Fruit fly (Drosophila melanogaster) whole organism, embryonic: ENCODE results near the gene Tre1.
A peak's percentile ranks its signal among the peaks of the same experiment; 100 is the strongest.

Experiments
- Bdp1 ChIP-seq: fragments of 200-800 bp; sonication (Bioruptor generic); optimal IDR thresholded peaks from 3 replicates; lab custom pipeline; 2016; ENCODE audit warnings: missing biosample characterization, missing genetic modification characterization
- BtbVII ChIP-seq: fragments of 200-800 bp; sonication (Bioruptor generic); optimal IDR thresholded peaks from 3 replicates; lab custom pipeline; 2017; ENCODE audit warnings: missing biosample characterization, mild to moderate bottlenecking, missing genetic modification characterization
- CG10565 ChIP-seq: fragments of 200-800 bp; sonication (Bioruptor generic); optimal IDR thresholded peaks from 3 replicates; lab custom pipeline; 2016; ENCODE audit warnings: missing biosample characterization, mild to moderate bottlenecking, missing genetic modification characterization
- CG11456 ChIP-seq: fragments of 200-800 bp; sonication (Bioruptor generic); IDR thresholded peaks from 3 replicates; pipeline ENCODE4 v1.3.6; 2022; ENCODE audit warnings: missing biosample characterization, missing genetic modification characterization
- CG11504 ChIP-seq: fragments of 200-800 bp; sonication (Bioruptor generic); optimal IDR thresholded peaks from 3 replicates; lab custom pipeline; 2019; ENCODE audit warnings: missing biosample characterization, mild to moderate bottlenecking, missing genetic modification characterization, moderate library complexity
- CG11696 ChIP-seq: fragments of 200-800 bp; sonication (Bioruptor generic); IDR thresholded peaks from 2 replicates; pipeline ENCODE4 v1.3.6; 2022; ENCODE audit warnings: missing biosample characterization, missing genetic modification characterization
- CG12236 ChIP-seq: fragments of 200-800 bp; sonication (Bioruptor generic); optimal IDR thresholded peaks from 2 replicates; lab custom pipeline; 2016; ENCODE audit warnings: missing biosample characterization, missing genetic modification characterization
- CG12769 ChIP-seq: fragments of 200-800 bp; sonication (Bioruptor generic); optimal IDR thresholded peaks from 2 replicates; lab custom pipeline; 2019; ENCODE audit warnings: missing biosample characterization, mild to moderate bottlenecking, missing genetic modification characterization, moderate library complexity
- CG15514 ChIP-seq: fragments of 200-800 bp; sonication (Bioruptor generic); optimal IDR thresholded peaks from 3 replicates; lab custom pipeline; 2017; ENCODE audit warnings: missing biosample characterization, missing genetic modification characterization, mild to moderate bottlenecking, moderate library complexity, missing genetic modification reagents
- CG16813 ChIP-seq: fragments of 200-800 bp; sonication (Bioruptor generic); IDR thresholded peaks from 3 replicates; pipeline ENCODE4 v1.3.6; 2022; ENCODE audit warnings: missing biosample characterization, missing genetic modification characterization; ENCODE audit not compliant: partially characterized antibody
- CG17829 ChIP-seq: fragments of 200-800 bp; optimal IDR thresholded peaks from 2 replicates; lab custom pipeline; 2019; ENCODE audit warnings: missing biosample characterization, mild to moderate bottlenecking, missing genetic modification characterization, moderate library complexity
- CG2889 ChIP-seq: fragments of 200-800 bp; sonication (Bioruptor generic); IDR thresholded peaks from 3 replicates; pipeline ENCODE4 v1.3.6; 2022; ENCODE audit warnings: missing biosample characterization, missing genetic modification characterization
- CG4282 ChIP-seq: fragments of 200-800 bp; sonication (Bioruptor generic); optimal IDR thresholded peaks from 2 replicates; lab custom pipeline; 2016; ENCODE audit warnings: missing biosample characterization, missing genetic modification characterization
- CG4730 ChIP-seq: fragments of 200-800 bp; sonication (Bioruptor generic); IDR thresholded peaks from 2 replicates; pipeline ENCODE4 v1.3.6; 2022; ENCODE audit warnings: missing biosample characterization, missing genetic modification characterization
- CG6689 ChIP-seq: fragments of 200-800 bp; sonication (Bioruptor generic); IDR thresholded peaks from 2 replicates; pipeline ENCODE4 v1.3.6; 2022; ENCODE audit warnings: missing biosample characterization, missing genetic modification characterization
- CG6854 ChIP-seq: fragments of 200-800 bp; sonication (Bioruptor generic); optimal IDR thresholded peaks from 3 replicates; lab custom pipeline; 2017; ENCODE audit warnings: missing biosample characterization, mild to moderate bottlenecking, missing genetic modification characterization
- CG9727 ChIP-seq: fragments of 200-800 bp; sonication (Bioruptor generic); optimal IDR thresholded peaks from 3 replicates; lab custom pipeline; 2017; ENCODE audit warnings: missing biosample characterization, mild to moderate bottlenecking, missing genetic modification characterization
- Dip3 ChIP-seq: fragments of 200-800 bp; sonication (Bioruptor generic); optimal IDR thresholded peaks from 3 replicates; lab custom pipeline; 2016; ENCODE audit warnings: missing biosample characterization, missing genetic modification characterization
- Dp ChIP-seq: fragments of 200-800 bp; sonication (Bioruptor generic); optimal IDR thresholded peaks from 2 replicates; lab custom pipeline; 2018; ENCODE audit warnings: missing biosample characterization, mild to moderate bottlenecking, missing genetic modification characterization, moderate library complexity
- ERR ChIP-seq: fragments of 200-800 bp; sonication (Bioruptor generic); optimal IDR thresholded peaks from 2 replicates; lab custom pipeline; 2016; ENCODE audit warnings: missing biosample characterization, missing genetic modification characterization
- Elba2 ChIP-seq: fragments of 200-800 bp; sonication (Bioruptor generic); optimal IDR thresholded peaks from 3 replicates; lab custom pipeline; 2016; ENCODE audit warnings: missing biosample characterization, missing genetic modification characterization
- Hr3 ChIP-seq: fragments of 200-800 bp; sonication (Bioruptor generic); optimal IDR thresholded peaks from 3 replicates; lab custom pipeline; 2016; ENCODE audit warnings: missing biosample characterization, missing genetic modification characterization
- Hr51 ChIP-seq, 2 experiments: fragments of 200-800 bp; sonication (Bioruptor generic); optimal IDR thresholded peaks; 2 replicates in 1 of 2; 3 replicates in 1 of 2; lab custom pipeline; 2016 to 2018; ENCODE audit warnings: missing biosample characterization in 2 of 2, missing genetic modification characterization in 2 of 2, mild to moderate bottlenecking in 1 of 2, moderate library complexity in 1 of 2
- Max ChIP-seq: fragments of 200-800 bp; sonication (Bioruptor generic); optimal IDR thresholded peaks from 2 replicates; lab custom pipeline; 2016; ENCODE audit warnings: missing biosample characterization, mild to moderate bottlenecking, missing genetic modification characterization
- Myb ChIP-seq: fragments of 200-800 bp; sonication (Bioruptor generic); optimal IDR thresholded peaks from 2 replicates; lab custom pipeline; 2016; ENCODE audit warnings: missing biosample characterization, missing genetic modification characterization
- Ptx1 ChIP-seq: fragments of 200-800 bp; sonication (Bioruptor generic); IDR thresholded peaks from 2 replicates; pipeline ENCODE4 v1.3.6; 2022; ENCODE audit warnings: missing biosample characterization, missing genetic modification characterization
- Ravus ChIP-seq: fragments of 200-800 bp; sonication (Bioruptor generic); IDR thresholded peaks from 2 replicates; pipeline ENCODE4 v1.3.6; 2022; ENCODE audit warnings: missing biosample characterization, missing genetic modification characterization
- Six4 ChIP-seq: fragments of 200-800 bp; sonication (Bioruptor generic); optimal IDR thresholded peaks from 2 replicates; lab custom pipeline; 2016; ENCODE audit warnings: missing biosample characterization, missing genetic modification characterization
- Stat92E ChIP-seq, 3 experiments: fragments of >200 bp in 2 of 3; fragments of 200-800 bp in 1 of 3; sonication (Bioruptor generic) in 1 of 3; optimal IDR thresholded peaks; 2 replicates each; lab custom pipeline; 2017 to 2019; ENCODE audit warnings: missing biosample characterization in 3 of 3, missing genetic modification characterization in 3 of 3, mild to moderate bottlenecking in 1 of 3, moderate library complexity in 1 of 3
- Taf1 ChIP-seq: fragments of 200-800 bp; sonication (Bioruptor generic); IDR thresholded peaks from 2 replicates; pipeline ENCODE4 v1.3.6; 2022; ENCODE audit warnings: missing biosample characterization, missing genetic modification characterization
- Tbp ChIP-seq: fragments of >200 bp; optimal IDR thresholded peaks from 2 replicates; lab custom pipeline; 2018; ENCODE audit warnings: missing biosample characterization, missing genetic modification characterization
- YL-1 ChIP-seq: fragments of 200-800 bp; sonication (Bioruptor generic); optimal IDR thresholded peaks from 3 replicates; lab custom pipeline; 2017; ENCODE audit warnings: missing biosample characterization, mild to moderate bottlenecking, missing genetic modification characterization
- crp ChIP-seq, 2 experiments: fragments of 200-800 bp; sonication (Bioruptor generic); optimal IDR thresholded peaks; 2 replicates in 1 of 2; 3 replicates in 1 of 2; lab custom pipeline; 2017; ENCODE audit warnings: missing biosample characterization in 2 of 2, missing genetic modification characterization in 2 of 2, mild to moderate bottlenecking in 1 of 2, moderate library complexity in 1 of 2
- dmrt99B ChIP-seq: fragments of 200-800 bp; sonication (Bioruptor generic); optimal IDR thresholded peaks from 2 replicates; lab custom pipeline; 2018; ENCODE audit warnings: missing biosample characterization, mild to moderate bottlenecking, missing genetic modification characterization, moderate library complexity
- ems ChIP-seq: fragments of 200-800 bp; sonication (Bioruptor generic); optimal IDR thresholded peaks from 3 replicates; lab custom pipeline; 2016; ENCODE audit warnings: missing biosample characterization, missing genetic modification characterization
- fd3F ChIP-seq: fragments of 200-800 bp; sonication (Bioruptor generic); optimal IDR thresholded peaks from 2 replicates; lab custom pipeline; 2018; ENCODE audit warnings: missing biosample characterization, mild to moderate bottlenecking, missing genetic modification characterization, moderate library complexity
- gcm2 ChIP-seq: fragments of 200-800 bp; sonication (Bioruptor generic); optimal IDR thresholded peaks from 2 replicates; lab custom pipeline; 2016; ENCODE audit warnings: missing biosample characterization, missing genetic modification characterization
- gro ChIP-seq: fragments of 200-800 bp; sonication (Bioruptor generic); optimal IDR thresholded peaks from 2 replicates; lab custom pipeline; 2016; ENCODE audit warnings: missing biosample characterization, missing genetic modification characterization
- ham ChIP-seq: fragments of 200-800 bp; sonication (Bioruptor generic); IDR thresholded peaks from 2 replicates; pipeline ENCODE4 v1.3.6; 2022; ENCODE audit warnings: missing biosample characterization, missing genetic modification characterization
- hbn ChIP-seq: fragments of 200-800 bp; sonication (Bioruptor generic); IDR thresholded peaks from 2 replicates; pipeline ENCODE4 v1.3.6; 2022; ENCODE audit warnings: missing biosample characterization, missing genetic modification characterization; ENCODE audit not compliant: partially characterized antibody
- kay ChIP-seq: fragments of 200-800 bp; sonication (Bioruptor generic); optimal IDR thresholded peaks from 2 replicates; lab custom pipeline; 2016; ENCODE audit warnings: missing biosample characterization, missing genetic modification characterization
- nau ChIP-seq: fragments of 200-800 bp; sonication (Bioruptor generic); optimal IDR thresholded peaks from 3 replicates; lab custom pipeline; 2017; ENCODE audit warnings: missing biosample characterization, mild to moderate bottlenecking, missing genetic modification characterization, missing genetic modification reagents
- pzg ChIP-seq: fragments of 200-800 bp; sonication (Bioruptor generic); optimal IDR thresholded peaks from 3 replicates; lab custom pipeline; 2018; ENCODE audit warnings: missing biosample characterization, mild to moderate bottlenecking, missing genetic modification characterization, moderate library complexity
- run ChIP-seq: fragments of 200-800 bp; sonication (Bioruptor generic); optimal IDR thresholded peaks from 3 replicates; lab custom pipeline; 2018; ENCODE audit warnings: missing biosample characterization, mild to moderate bottlenecking, missing genetic modification characterization
- schlank ChIP-seq: fragments of 200-800 bp; sonication (Bioruptor generic); optimal IDR thresholded peaks from 2 replicates; lab custom pipeline; 2018; ENCODE audit warnings: missing biosample characterization, mild to moderate bottlenecking, missing genetic modification characterization
- sqz ChIP-seq: fragments of 200-800 bp; sonication (Bioruptor generic); optimal IDR thresholded peaks from 3 replicates; lab custom pipeline; 2018; ENCODE audit warnings: missing biosample characterization, mild to moderate bottlenecking, missing genetic modification characterization
- tio ChIP-seq: fragments of 200-800 bp; sonication (Bioruptor generic); optimal IDR thresholded peaks from 2 replicates; lab custom pipeline; 2017; ENCODE audit warnings: missing biosample characterization, missing genetic modification characterization, inconsistent platforms
- vnd ChIP-seq: fragments of 200-800 bp; sonication (Bioruptor generic); IDR thresholded peaks from 3 replicates; pipeline ENCODE4 v1.3.6; 2022; ENCODE audit warnings: missing biosample characterization, missing genetic modification characterization; ENCODE audit not compliant: partially characterized antibody
- yki ChIP-seq: fragments of >200 bp; optimal IDR thresholded peaks from 3 replicates; lab custom pipeline; 2018
- zfh2 ChIP-seq: fragments of 200-800 bp; sonication (Bioruptor generic); optimal IDR thresholded peaks from 2 replicates; lab custom pipeline; 2016; ENCODE audit warnings: missing biosample characterization, missing genetic modification characterization

Tre1 gene

DNA sequence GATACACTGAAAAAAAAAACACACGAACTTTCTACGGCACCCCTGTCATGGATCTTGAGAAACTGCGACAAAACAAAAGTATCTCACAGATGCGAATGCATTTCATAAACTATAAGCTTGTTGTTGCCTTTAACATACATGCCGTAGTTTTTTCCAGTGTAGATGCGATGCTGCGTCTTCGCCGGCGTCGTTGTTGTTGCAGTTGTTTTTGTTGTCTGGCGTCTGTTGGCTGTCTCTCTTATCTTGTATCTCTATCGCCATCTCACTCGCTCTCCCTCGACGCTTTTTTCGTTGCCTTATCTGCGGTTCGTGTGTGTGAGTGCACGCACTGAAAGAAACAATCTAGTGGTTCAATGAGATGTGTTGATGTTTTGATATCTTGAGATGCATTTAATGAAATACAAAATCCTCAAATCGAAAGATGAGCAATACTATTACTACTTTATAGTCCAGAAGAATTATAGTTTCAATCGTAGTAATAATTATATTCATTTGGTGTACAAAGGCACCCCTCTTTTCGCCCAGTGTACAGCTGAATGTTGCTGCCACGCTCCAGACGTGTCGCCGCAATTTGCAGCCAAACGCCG lies 16.8 kb upstream of the Tre1 start (continued):
- peak; percentile 98 for TF ChIP-seq gcm2 (GFP tag; lab: Kevin White, UChicago)
- peak; percentile 93 to 96 for TF ChIP-seq Hr51 (GFP tag; optimal IDR thresholded peaks at IDR 0.05; lab: Kevin White, UChicago)
- TF ChIP-seq Max (GFP tag; lab: Kevin White, UChicago), result peak; percentile 91
- TF ChIP-seq sqz (GFP tag; lab: Kevin White, UChicago), result peak; percentile 95
- TF ChIP-seq CG12769 (tag; lab: Kevin White, UChicago), result peak; percentile 91
- TF ChIP-seq CG11456, result peak; percentile 96
- TF ChIP-seq Dip3, result peak; percentile 93
- peak; percentile 95 for TF ChIP-seq kay (GFP tag; lab: Kevin White, UChicago)
- TF ChIP-seq ham, result peak; percentile 81
- peak; percentile 94 for TF ChIP-seq CG10565
- TF ChIP-seq Tbp (GFP tag; lab: Kevin White, UChicago), result no peak
- peak; percentile 95 for TF ChIP-seq gro
- TF ChIP-seq crp (GFP tag; optimal IDR thresholded peaks at IDR 0.05; lab: Kevin White, UChicago), result peak in 1 of 2 experiments; percentile 68
- peak; percentile 90 for TF ChIP-seq CG2889 (GFP tag; lab: Robert Waterston, UW)
- TF ChIP-seq CG17829 (tag; lab: Kevin White, UChicago), result peak; percentile 81
- peak; percentile 82 for TF ChIP-seq schlank (tag; lab: Kevin White, UChicago)
- peak; percentile 96 for TF ChIP-seq CG4730
- TF ChIP-seq vnd (GFP tag; lab: Robert Waterston, UW), result no peak
- TF ChIP-seq ERR (GFP tag; lab: Kevin White, UChicago), result peak; percentile 97
- peak; percentile 96 for TF ChIP-seq CG4282
- peak; percentile 85 for TF ChIP-seq YL-1 (GFP tag; lab: Kevin White, UChicago)
- TF ChIP-seq CG6689 (GFP tag; lab: Robert Waterston, UW), result peak; percentile 95
- TF ChIP-seq Ravus (GFP tag; lab: Robert Waterston, UW), result peak; percentile 77
- peak; percentile 82 for TF ChIP-seq fd3F
- no peak for TF ChIP-seq Dp (GFP tag; lab: Kevin White, UChicago)
- TF ChIP-seq CG12236 (GFP tag; lab: Kevin White, UChicago), result peak; percentile 97
- peak; percentile 96 for TF ChIP-seq ems (GFP tag; lab: Kevin White, UChicago)
- no peak for TF ChIP-seq yki (lab: Kevin White, UChicago)
- peak; percentile 92 for TF ChIP-seq zfh2 (GFP tag; lab: Kevin White, UChicago)
- peak; percentile 81 for TF ChIP-seq CG11696
- peak; percentile 98 for TF ChIP-seq Six4 (GFP tag; lab: Kevin White, UChicago)
- peak in 1 of 3 experiments; percentile 80 for TF ChIP-seq Stat92E (GFP tag; optimal IDR thresholded peaks at IDR 0.05; lab: Kevin White, UChicago)
- peak; percentile 63; the same call in 1 of the 2 replicates for TF ChIP-seq Taf1 (GFP tag; lab: Robert Waterston, UW)
- TF ChIP-seq CG15514 (GFP tag; lab: Kevin White, UChicago), result peak; percentile 85
- peak; percentile 14 for TF ChIP-seq pzg (GFP tag; lab: Kevin White, UChicago)
- TF ChIP-seq Ptx1 (GFP tag; lab: Robert Waterston, UW), result peak; percentile 96
- peak; percentile 90 for TF ChIP-seq Bdp1 (GFP tag; lab: Kevin White, UChicago)
- TF ChIP-seq dmrt99B (tag; lab: Kevin White, UChicago), result peak; percentile 96
- peak; percentile 93 for TF ChIP-seq CG11504
- TF ChIP-seq Hr3, result peak; percentile 95
- TF ChIP-seq Myb (GFP tag; lab: Kevin White, UChicago), result peak; percentile 90
- peak; percentile 84 for TF ChIP-seq nau (GFP tag; lab: Kevin White, UChicago)
- peak; percentile 62 for TF ChIP-seq run
- TF ChIP-seq tio, result peak; percentile 93
- peak; percentile 86 for TF ChIP-seq CG6854 (GFP tag; lab: Kevin White, UChicago)
- TF ChIP-seq CG9727 (GFP tag; lab: Kevin White, UChicago), result peak; percentile 98
- peak; percentile 91 for TF ChIP-seq BtbVII (GFP tag; lab: Kevin White, UChicago)
- TF ChIP-seq hbn, result no peak
- TF ChIP-seq Elba2 (GFP tag; lab: Kevin White, UChicago), result peak; percentile 87
- TF ChIP-seq CG16813 (GFP tag; lab: Robert Waterston, UW), result no peak
